Worm (Caenorhabditis elegans) whole organism, L3 larva: ENCODE measurements around the gene ttr-8.
A peak's percentile ranks its signal among the peaks of the same experiment; 100 is the strongest.

Source experiments
- R02D3.7 ChIP-seq: fragments of 150-350 bp; optimal IDR thresholded peaks from 2 replicates; lab custom pipeline; 2014; ENCODE audit warnings: missing biosample characterization, missing genetic modification characterization
- ZK546.5 ChIP-seq: sonication (generic microtip); optimal IDR thresholded peaks from 2 replicates; lab custom pipeline; 2017; ENCODE audit warnings: missing biosample characterization, missing genetic modification characterization
- aly-2 ChIP-seq: fragments of 150-350 bp; optimal IDR thresholded peaks from 2 replicates; lab custom pipeline; 2014; ENCODE audit warnings: missing biosample characterization, missing genetic modification characterization
- ama-1 ChIP-seq: fragments of 150-350 bp; optimal IDR thresholded peaks from 2 replicates; lab custom pipeline; 2018
- ceh-16 ChIP-seq: sonication (generic microtip); optimal IDR thresholded peaks from 2 replicates; lab custom pipeline; 2017; ENCODE audit warnings: missing biosample characterization, missing genetic modification characterization
- ceh-28 ChIP-seq: fragments of 150-350 bp; optimal IDR thresholded peaks from 2 replicates; lab custom pipeline; 2014; ENCODE audit warnings: missing biosample characterization, missing genetic modification reagents, missing genetic modification characterization
- ceh-82 ChIP-seq: fragments of 150-350 bp; optimal IDR thresholded peaks from 2 replicates; lab custom pipeline; 2014; ENCODE audit warnings: missing biosample characterization, missing genetic modification characterization
- ceh-9 ChIP-seq: sonication (generic microtip); optimal IDR thresholded peaks from 2 replicates; lab custom pipeline; 2018; ENCODE audit warnings: missing biosample characterization, missing genetic modification characterization
- daf-12 ChIP-seq: fragments of 150-350 bp; optimal IDR thresholded peaks from 2 replicates; lab custom pipeline; 2014; ENCODE audit warnings: missing biosample characterization, missing genetic modification reagents, missing genetic modification characterization
- egl-27 ChIP-seq: sonication (generic microtip); optimal IDR thresholded peaks from 4 replicates; lab custom pipeline; 2017; ENCODE audit warnings: missing biosample characterization, missing genetic modification reagents, missing genetic modification characterization
- egl-5 ChIP-seq: fragments of 150-350 bp; optimal IDR thresholded peaks from 2 replicates; lab custom pipeline; 2017; ENCODE audit warnings: missing biosample characterization, missing genetic modification reagents, missing genetic modification characterization, inconsistent platforms
- elt-1 ChIP-seq: fragments of 150-350 bp; optimal IDR thresholded peaks from 2 replicates; lab custom pipeline; 2014; ENCODE audit warnings: missing biosample characterization, missing genetic modification characterization
- elt-2 ChIP-seq: sonication (generic microtip); optimal IDR thresholded peaks from 2 replicates; lab custom pipeline; 2016; ENCODE audit warnings: missing genetic modification reagents, mild to moderate bottlenecking, missing genetic modification characterization, missing compliant biosample characterization
- elt-3 ChIP-seq, 3 experiments: fragments of 150-350 bp in 1 of 3; sonication (generic microtip) in 2 of 3; optimal IDR thresholded peaks; 2 replicates in 2 of 3; 4 replicates in 1 of 3; lab custom pipeline; 2014 to 2017; ENCODE audit warnings: missing biosample characterization in 3 of 3, missing genetic modification characterization in 3 of 3
- eor-1 ChIP-seq, 2 experiments: fragments of 150-350 bp; optimal IDR thresholded peaks; 2 replicates each; lab custom pipeline; 2014 to 2018; ENCODE audit warnings: missing biosample characterization in 2 of 2, missing genetic modification characterization in 2 of 2
- fkh-10 ChIP-seq: sonication (generic microtip); optimal IDR thresholded peaks from 2 replicates; lab custom pipeline; 2017; ENCODE audit warnings: missing biosample characterization, missing genetic modification reagents, missing genetic modification characterization
- fkh-2 ChIP-seq: fragments of 150-350 bp; optimal IDR thresholded peaks from 2 replicates; lab custom pipeline; 2014; ENCODE audit warnings: missing biosample characterization, missing genetic modification reagents, missing genetic modification characterization
- fos-1 ChIP-seq: fragments of 150-350 bp; optimal IDR thresholded peaks from 2 replicates; lab custom pipeline; 2014; ENCODE audit warnings: missing biosample characterization, missing genetic modification characterization
- hmg-11 ChIP-seq: sonication (generic microtip); optimal IDR thresholded peaks from 2 replicates; lab custom pipeline; 2016; ENCODE audit warnings: missing genetic modification characterization, missing compliant biosample characterization
- jun-1 ChIP-seq: fragments of 150-350 bp; optimal IDR thresholded peaks from 2 replicates; lab custom pipeline; 2014; ENCODE audit warnings: missing biosample characterization, missing genetic modification reagents, missing genetic modification characterization
- lin-15B ChIP-seq: fragments of 150-350 bp; optimal IDR thresholded peaks from 2 replicates; lab custom pipeline; 2014; ENCODE audit warnings: missing biosample characterization, missing genetic modification characterization
- lin-39 ChIP-seq: fragments of 150-350 bp; optimal IDR thresholded peaks from 2 replicates; lab custom pipeline; 2018; ENCODE audit warnings: missing biosample characterization, missing genetic modification reagents, missing genetic modification characterization
- lsy-12 ChIP-seq: sonication (generic microtip); optimal IDR thresholded peaks from 2 replicates; lab custom pipeline; 2016; ENCODE audit warnings: mild to moderate bottlenecking, missing genetic modification characterization, missing compliant biosample characterization
- mdl-1 ChIP-seq: fragments of 150-350 bp; optimal IDR thresholded peaks from 2 replicates; lab custom pipeline; 2014; ENCODE audit warnings: missing biosample characterization, missing genetic modification characterization
- mml-1 ChIP-seq: fragments of 150-350 bp; sonication (generic microtip); optimal IDR thresholded peaks from 3 replicates; lab custom pipeline; 2014; ENCODE audit warnings: missing biosample characterization, missing genetic modification characterization
- nfya-1 ChIP-seq: sonication (generic microtip); optimal IDR thresholded peaks from 2 replicates; lab custom pipeline; 2017; ENCODE audit warnings: missing genetic modification characterization, mild to moderate bottlenecking, missing compliant biosample characterization, antibody characterized with exemption, moderate library complexity; ENCODE audit not compliant: insufficient read depth
- nhr-11 ChIP-seq: fragments of 150-350 bp; optimal IDR thresholded peaks from 2 replicates; lab custom pipeline; 2014; ENCODE audit warnings: missing biosample characterization, missing genetic modification characterization
- nhr-12 ChIP-seq: fragments of 150-350 bp; optimal IDR thresholded peaks from 2 replicates; lab custom pipeline; 2014; ENCODE audit warnings: missing biosample characterization, missing genetic modification characterization
- nhr-23 ChIP-seq: fragments of 150-350 bp; optimal IDR thresholded peaks from 2 replicates; lab custom pipeline; 2014; ENCODE audit warnings: missing biosample characterization, missing genetic modification reagents, missing genetic modification characterization
- nhr-237 ChIP-seq: fragments of 150-350 bp; optimal IDR thresholded peaks from 2 replicates; lab custom pipeline; 2014; ENCODE audit warnings: missing biosample characterization, missing genetic modification characterization
- nhr-25 ChIP-seq: sonication (generic microtip); optimal IDR thresholded peaks from 2 replicates; lab custom pipeline; 2017; ENCODE audit warnings: missing biosample characterization, missing genetic modification characterization
- nhr-28 ChIP-seq: fragments of 150-350 bp; optimal IDR thresholded peaks from 2 replicates; lab custom pipeline; 2014; ENCODE audit warnings: missing biosample characterization, missing genetic modification characterization
- nhr-43 ChIP-seq: sonication (generic microtip); optimal IDR thresholded peaks from 2 replicates; lab custom pipeline; 2016; ENCODE audit warnings: mild to moderate bottlenecking, missing genetic modification characterization, missing compliant biosample characterization; ENCODE audit not compliant: poor library complexity, severe bottlenecking
- nhr-67 ChIP-seq: fragments of 150-350 bp; optimal IDR thresholded peaks from 2 replicates; lab custom pipeline; 2014; ENCODE audit warnings: missing biosample characterization, missing genetic modification characterization
- nhr-76 ChIP-seq: fragments of 150-350 bp; sonication (generic microtip); optimal IDR thresholded peaks from 5 replicates; lab custom pipeline; 2014; ENCODE audit warnings: missing biosample characterization, missing genetic modification characterization
- nhr-77 ChIP-seq: fragments of 150-350 bp; optimal IDR thresholded peaks from 2 replicates; lab custom pipeline; 2014; ENCODE audit warnings: missing biosample characterization, missing genetic modification characterization
- pha-4 ChIP-seq: fragments of 150-350 bp; optimal IDR thresholded peaks from 2 replicates; lab custom pipeline; 2014; ENCODE audit warnings: missing biosample characterization, missing genetic modification reagents, missing genetic modification characterization
- pqm-1 ChIP-seq: fragments of 150-350 bp; optimal IDR thresholded peaks from 2 replicates; lab custom pipeline; 2017; ENCODE audit warnings: missing biosample characterization, missing genetic modification characterization, inconsistent platforms
- sea-2 ChIP-seq: fragments of 150-350 bp; sonication (generic microtip); optimal IDR thresholded peaks from 4 replicates; lab custom pipeline; 2014; ENCODE audit warnings: missing biosample characterization, missing genetic modification reagents, missing genetic modification characterization
- skn-1 ChIP-seq: fragments of 150-350 bp; optimal IDR thresholded peaks from 2 replicates; lab custom pipeline; 2014; ENCODE audit warnings: missing biosample characterization, missing genetic modification characterization
- snpc-4 ChIP-seq: fragments of 150-350 bp; optimal IDR thresholded peaks from 2 replicates; lab custom pipeline; 2014; ENCODE audit warnings: missing biosample characterization, missing genetic modification characterization
- tbx-2 ChIP-seq: sonication (generic microtip); optimal IDR thresholded peaks from 2 replicates; lab custom pipeline; 2016; ENCODE audit warnings: mild to moderate bottlenecking, missing genetic modification characterization, missing compliant biosample characterization
- unc-39 ChIP-seq: sonication (generic microtip); optimal IDR thresholded peaks from 4 replicates; lab custom pipeline; 2017; ENCODE audit warnings: missing biosample characterization, missing genetic modification characterization
- unc-62 ChIP-seq: fragments of 150-350 bp; sonication (generic microtip); optimal IDR thresholded peaks from 4 replicates; lab custom pipeline; 2014; ENCODE audit warnings: missing biosample characterization, missing genetic modification reagents, missing genetic modification characterization
- zag-1 ChIP-seq: fragments of 150-350 bp; optimal IDR thresholded peaks from 2 replicates; lab custom pipeline; 2014; ENCODE audit warnings: missing biosample characterization, missing genetic modification characterization
- ztf-11 ChIP-seq: fragments of 150-350 bp; optimal IDR thresholded peaks from 2 replicates; lab custom pipeline; 2014; ENCODE audit warnings: missing biosample characterization, missing genetic modification characterization
- ztf-4 ChIP-seq: fragments of 150-350 bp; optimal IDR thresholded peaks from 2 replicates; lab custom pipeline; 2014; ENCODE audit warnings: missing biosample characterization, missing genetic modification characterization

The ttr-8 gene

DNA sequence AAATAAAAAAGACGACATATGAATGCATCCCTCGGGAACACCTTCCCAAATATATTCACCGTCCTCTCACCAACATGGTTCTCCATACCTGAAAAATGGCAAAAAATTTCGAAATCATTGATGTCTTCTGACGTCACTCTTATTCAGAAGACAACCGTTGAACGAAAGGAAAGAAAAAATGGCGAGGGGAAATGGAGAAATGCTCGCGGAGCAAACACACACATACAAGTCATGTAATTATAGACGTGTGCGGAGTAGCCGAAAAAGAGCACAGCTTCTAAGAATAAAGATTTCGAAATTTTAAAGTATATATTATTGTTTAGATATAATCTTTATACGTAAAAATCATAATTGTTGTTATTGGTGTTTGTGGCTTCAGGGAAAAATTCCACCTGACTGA lies 14.2 kb upstream of the ttr-8 start, which contains the start of gene mfsd-6:
Gene mfsd-6 (minus strand): TSS at position 88 of the 400 bp plus-strand sequence.
- TF ChIP-seq nhr-11 (tag; lab: Kevin White, UChicago): no peak
- TF ChIP-seq nfya-1 (tag; lab: Kevin White, UChicago): peak; percentile 8
- TF ChIP-seq pha-4: no peak

DNA sequence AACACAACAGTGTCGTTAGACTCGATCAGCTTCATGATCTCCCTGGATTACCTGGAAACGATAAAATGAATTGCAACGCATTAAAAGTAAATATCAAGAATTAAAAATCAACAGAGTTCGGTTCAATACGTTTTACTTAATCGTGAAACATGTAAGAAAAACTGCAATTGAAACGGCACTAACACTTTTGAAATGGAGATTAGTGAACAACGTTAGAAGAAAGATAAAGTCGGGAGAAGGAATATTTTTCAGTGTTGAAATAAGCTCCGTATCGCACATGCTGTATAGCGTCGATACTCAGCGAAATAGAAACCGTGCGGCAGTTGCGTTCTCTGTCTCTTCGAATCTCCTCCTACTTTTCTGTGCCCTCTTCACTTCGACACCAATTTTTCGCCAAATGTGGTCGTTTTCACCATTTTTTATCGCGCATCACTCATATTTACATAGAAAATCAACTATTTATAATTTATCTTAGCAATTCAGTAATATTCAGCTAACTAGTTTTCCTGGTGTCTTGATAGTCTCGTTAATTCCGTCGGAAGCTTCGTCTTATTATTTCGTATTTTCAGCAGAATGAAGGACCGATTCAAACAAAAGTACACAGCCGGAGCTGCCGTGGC lies 7.7 kb upstream of the ttr-8 start, which contains the start of the genes rpl-9 and lpd-7:
Gene rpl-9 (minus strand): TSS at position 51 of the 620 bp plus-strand sequence.
Gene lpd-7 (plus strand): TSS at position 570 of the 620 bp plus-strand sequence.
- TF ChIP-seq sea-2 (GFP tag; lab: Kevin White, UChicago) (no peak), nhr-12 (tag; lab: Kevin White, UChicago) (no peak), unc-62 (GFP tag; lab: Kevin White, UChicago) (no peak), snpc-4 (tag; lab: Kevin White, UChicago) (peak; percentile 55), elt-2 (tag; lab: Kevin White, UChicago) (peak; percentile 53), nhr-237 (tag; lab: Kevin White, UChicago) (no peak), fkh-2 (no peak), zag-1 (no peak), R02D3.7 (tag; lab: Kevin White, UChicago) (peak; percentile 65), eor-1 (tag; optimal IDR thresholded peaks at IDR 0.05; lab: Kevin White, UChicago) (no peak), skn-1 (tag; lab: Kevin White, UChicago) (peak; percentile 50), nhr-43 (peak; percentile 71), nfya-1 (tag; lab: Kevin White, UChicago) (peak; percentile 93), nhr-77 (tag; lab: Kevin White, UChicago) (no peak), ceh-28 (tag; lab: Kevin White, UChicago) (peak; percentile 32), nhr-25 (peak; percentile 96), tbx-2 (tag; lab: Kevin White, UChicago) (no peak), ceh-16 (tag; lab: Kevin White, UChicago) (no peak), pqm-1 (tag; lab: Kevin White, UChicago) (peak; percentile 61), egl-27 (tag; lab: Kevin White, UChicago) (no peak), daf-12 (tag; lab: Kevin White, UChicago) (no peak), fkh-10 (GFP tag; lab: Kevin White, UChicago) (peak; percentile 11), lin-39 (tag; lab: Kevin White, UChicago) (peak; percentile 94), nhr-11 (tag; lab: Kevin White, UChicago) (peak; percentile 40), jun-1 (tag; lab: Kevin White, UChicago) (no peak), ceh-82 (tag; lab: Kevin White, UChicago) (no peak), aly-2 (no peak), mml-1 (no peak), ztf-4 (tag; lab: Kevin White, UChicago) (no peak), lin-15B (peak; percentile 84), egl-5 (tag; lab: Kevin White, UChicago) (peak; percentile 7), ceh-9 (tag; lab: Kevin White, UChicago) (no peak), unc-39 (tag; lab: Kevin White, UChicago) (no peak), fos-1 (no peak), nhr-67 (no peak), pha-4 (peak; percentile 91), elt-3 (tag; optimal IDR thresholded peaks at IDR 0.05; lab: Kevin White, UChicago) (no peak), nhr-23 (tag; lab: Kevin White, UChicago) (peak; percentile 91), hmg-11 (peak; percentile 78), nhr-28 (tag; lab: Kevin White, UChicago) (no peak), ama-1 (lab: Kevin White, UChicago) (peak; percentile 57), ztf-11 (tag; lab: Kevin White, UChicago) (no peak), mdl-1 (tag; lab: Kevin White, UChicago) (no peak), elt-1 (peak; percentile 38), nhr-76 (no peak), lsy-12 (peak; percentile 62), ZK546.5 (tag; lab: Kevin White, UChicago) (no peak)
